Fruit fly (Drosophila melanogaster): Measurements from ENCODE around the gene SP1029.
A peak's percentile ranks its signal among the peaks of the same experiment; 100 is the strongest.

The SP1029 gene

DNA sequence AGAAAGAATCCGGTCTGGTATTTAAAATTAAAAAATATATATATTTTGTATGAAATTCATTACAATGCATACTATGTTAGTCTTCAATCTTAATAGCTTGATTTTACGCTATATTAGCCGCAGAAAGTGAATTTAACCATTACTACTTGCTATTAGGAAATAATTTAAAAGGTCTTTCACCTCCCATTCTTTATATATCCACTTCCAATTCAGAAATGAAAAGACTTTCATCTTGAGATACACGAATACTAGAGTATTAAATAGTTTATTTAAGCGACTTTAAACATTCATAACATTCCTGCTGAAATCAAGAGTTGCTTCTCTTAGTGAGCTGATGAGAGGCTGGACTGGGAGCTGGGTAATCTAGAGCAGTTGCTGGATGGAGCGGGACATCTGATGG is 5.5 kb downstream of the SP1029 start, which contains the start of gene CG31445:
Gene CG31445 (minus strand): TSS at position 101 of the 400 bp plus-strand sequence.
- no peak for TF ChIP-seq CG10321 (GFP tag; IDR thresholded peaks at IDR 0.05)
- no peak for TF ChIP-seq CG12236 (GFP tag; optimal IDR thresholded peaks at IDR 0.05)
- TF ChIP-seq CG14667 (GFP tag; IDR thresholded peaks at IDR 0.05), result no peak
- no peak for TF ChIP-seq HHEX (GFP tag; optimal IDR thresholded peaks at IDR 0.05)

DNA sequence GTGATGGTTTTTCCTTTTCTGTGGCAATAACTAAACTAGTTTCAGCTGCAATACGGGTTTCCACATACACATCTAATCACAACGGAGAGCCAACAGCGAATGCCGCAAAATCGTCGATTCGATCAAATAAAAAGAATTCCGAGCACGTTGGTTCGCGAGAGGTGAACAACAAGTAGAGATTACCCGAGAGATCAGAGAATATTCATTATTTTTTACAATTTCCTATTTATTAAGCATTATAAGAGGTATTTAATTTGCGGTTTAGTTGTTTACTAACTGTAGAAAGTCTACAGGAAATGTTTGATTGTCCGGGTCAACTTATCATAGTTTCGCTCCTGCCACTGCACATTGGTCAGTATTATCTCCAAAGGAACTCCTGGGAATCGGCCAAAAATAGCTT is 11.6 kb downstream of the SP1029 start, which contains the start of gene CG11951:
Gene CG11951 (minus strand): TSS at position 101 of the 400 bp plus-strand sequence.
- no peak for TF ChIP-seq CG1602 (GFP tag; optimal IDR thresholded peaks at IDR 0.05)
- no peak for TF ChIP-seq tna (GFP tag; IDR thresholded peaks at IDR 0.05; ENCODE audit: partially characterized antibody)
- TF ChIP-seq fd96Cb (tag; optimal IDR thresholded peaks at IDR 0.05), result no peak
- no peak for TF ChIP-seq CG4854 (GFP tag; optimal IDR thresholded peaks at IDR 0.05)
- no peak for TF ChIP-seq schlank (tag; optimal IDR thresholded peaks at IDR 0.05)
- TF ChIP-seq phol (tag; optimal IDR thresholded peaks at IDR 0.05), result no peak
- TF ChIP-seq pho (GFP tag; optimal IDR thresholded peaks at IDR 0.05), result no peak
- TF ChIP-seq D (optimal IDR thresholded peaks at IDR 0.05), result no peak
- no peak for TF ChIP-seq D (GFP tag; optimal IDR thresholded peaks at IDR 0.05)
- no peak for TF ChIP-seq CG15601 (tag; optimal IDR thresholded peaks at IDR 0.05)
- no peak for TF ChIP-seq CG18599 (GFP tag; optimal IDR thresholded peaks at IDR 0.05)
- TF ChIP-seq CG16815 (GFP tag; optimal IDR thresholded peaks at IDR 0.05), result no peak
- no peak for TF ChIP-seq Atf3 (GFP tag; optimal IDR thresholded peaks at IDR 0.05)
- TF ChIP-seq CG10147 (GFP tag; optimal IDR thresholded peaks at IDR 0.05), result no peak
- no peak for TF ChIP-seq CG17328 (GFP tag; IDR thresholded peaks at IDR 0.05)
- TF ChIP-seq Ada2b (GFP tag; IDR thresholded peaks at IDR 0.05), result no peak
- no peak for TF ChIP-seq jing (GFP tag; optimal IDR thresholded peaks at IDR 0.05)
- no peak for TF ChIP-seq Side (GFP tag; optimal IDR thresholded peaks at IDR 0.05)
- no peak for TF ChIP-seq pfk (GFP tag; optimal IDR thresholded peaks at IDR 0.05)
- no peak for TF ChIP-seq en (GFP tag; optimal IDR thresholded peaks at IDR 0.05)

DNA sequence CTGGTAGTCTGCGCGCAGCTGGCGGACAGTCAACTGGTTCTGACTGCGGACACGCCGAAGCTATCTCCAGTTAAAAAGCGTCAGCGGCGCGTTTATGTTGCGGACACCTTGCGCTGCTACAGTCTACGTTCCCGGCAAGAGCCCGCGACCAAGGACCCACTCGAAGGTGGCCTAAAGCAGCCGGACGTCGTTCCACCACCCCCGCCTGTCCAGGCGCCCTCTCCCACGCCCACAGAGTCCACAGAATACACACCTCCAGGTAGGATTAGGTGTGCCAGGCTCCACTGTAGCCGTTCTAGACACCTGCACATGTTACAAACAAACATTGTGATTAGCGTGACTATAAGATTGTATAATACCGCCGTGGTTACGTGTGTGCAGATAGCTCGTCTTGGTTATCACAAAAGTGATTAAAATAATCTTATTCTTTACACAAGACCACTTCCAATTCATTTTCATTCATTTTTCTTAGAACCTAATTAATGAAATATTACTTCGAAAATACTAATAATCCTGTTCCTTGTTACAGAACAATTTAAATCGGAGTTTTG is 19.6 kb downstream of the SP1029 start:
- TF ChIP-seq caup (GFP tag; optimal IDR thresholded peaks at IDR 0.05; ENCODE audit: severe bottlenecking) (no peak), insv (GFP tag; optimal IDR thresholded peaks at IDR 0.05) (no peak), wor (GFP tag; IDR thresholded peaks at IDR 0.05) (no peak), CG6175 (GFP tag; IDR thresholded peaks at IDR 0.05) (0 out of 3 replicates have a peak, but pooled peaks have one; percentile 8), CG7839 (tag; optimal IDR thresholded peaks at IDR 0.05) (no peak), gem (tag; optimal IDR thresholded peaks at IDR 0.05) (no peak), CG7556 (GFP tag; optimal IDR thresholded peaks at IDR 0.05) (no peak), Dbx (GFP tag; IDR thresholded peaks at IDR 0.05) (0 out of 3 replicates have a peak, but pooled peaks have one; percentile 55), pnt (GFP tag; optimal IDR thresholded peaks at IDR 0.05) (no peak), CG14014 (GFP tag; IDR thresholded peaks at IDR 0.05) (peak; percentile 48; the same call in 1 of the 2 replicates), row (GFP tag; IDR thresholded peaks at IDR 0.05) (peak; percentile 65), HHEX (GFP tag; optimal IDR thresholded peaks at IDR 0.05) (no peak), Mes4 (GFP tag; optimal IDR thresholded peaks at IDR 0.05) (no peak), so (GFP tag; IDR thresholded peaks at IDR 0.05) (no peak), tll (GFP tag; optimal IDR thresholded peaks at IDR 0.05) (no peak), lmd (GFP tag; IDR thresholded peaks at IDR 0.05) (peak; percentile 42; the same call in 1 of the 2 replicates), shn (GFP tag; optimal IDR thresholded peaks at IDR 0.05) (no peak), CG11723 (GFP tag; optimal IDR thresholded peaks at IDR 0.05) (no peak), Fer3 (tag; optimal IDR thresholded peaks at IDR 0.05) (no peak), Nf-YC (tag; optimal IDR thresholded peaks at IDR 0.05) (no peak), ranshi (GFP tag; IDR thresholded peaks at IDR 0.05) (peak; percentile 50; the same call in 1 of the 2 replicates), wdn (GFP tag; IDR thresholded peaks at IDR 0.05) (peak; percentile 37; the same call in 1 of the 2 replicates), sima (GFP tag; optimal IDR thresholded peaks at IDR 0.05) (no peak), CG31365 (tag; optimal IDR thresholded peaks at IDR 0.05) (no peak), CG12236 (GFP tag; optimal IDR thresholded peaks at IDR 0.05) (no peak), ind (GFP tag; optimal IDR thresholded peaks at IDR 0.05) (peak; percentile 1), croc (GFP tag; conservative IDR thresholded peaks at IDR 0.05) (no peak)
